Worm (Caenorhabditis elegans) whole organism, early embryonic: ENCODE results near the gene fbxc-39.
"Not testable (repeated sequence)": the region's sequence is repeated elsewhere in the genome, so short reads cannot be mapped to it uniquely, and the experiment has no call there.

Experiments used
- B0310.2 ChIP-seq: sonication (generic microtip); optimal IDR thresholded peaks from 2 replicates; lab custom pipeline; 2016; ENCODE audit warnings: mild to moderate bottlenecking, missing genetic modification characterization, missing compliant biosample characterization
- F13C5.2 ChIP-seq: sonication (generic microtip); optimal IDR thresholded peaks from 2 replicates; lab custom pipeline; 2017; ENCODE audit warnings: mild to moderate bottlenecking, missing genetic modification characterization, inconsistent platforms, missing compliant biosample characterization
- aly-1 ChIP-seq: sonication (generic microtip); optimal IDR thresholded peaks from 2 replicates; lab custom pipeline; 2016; ENCODE audit warnings: missing genetic modification characterization, missing compliant biosample characterization
- ama-1 ChIP-seq: fragments of 150-350 bp; optimal IDR thresholded peaks from 2 replicates; lab custom pipeline; 2014
- ceh-13 ChIP-seq: fragments of 200-800 bp; sonication (Bioruptor generic); optimal IDR thresholded peaks from 2 replicates; lab custom pipeline; 2018; ENCODE audit warnings: mild to moderate bottlenecking, missing genetic modification characterization, missing compliant biosample characterization
- ceh-36 ChIP-seq: sonication (generic microtip); optimal IDR thresholded peaks from 2 replicates; lab custom pipeline; 2016; ENCODE audit warnings: missing genetic modification characterization, inconsistent platforms, missing compliant biosample characterization
- ets-7 ChIP-seq: sonication (generic microtip); optimal IDR thresholded peaks from 2 replicates; lab custom pipeline; 2016; ENCODE audit warnings: missing genotype, missing genetic modification characterization, missing compliant biosample characterization
- flt-1 ChIP-seq: fragments of 200-800 bp; sonication (Bioruptor generic); IDR thresholded peaks from 2 replicates; pipeline ENCODE4 v1.3.6; 2022; ENCODE audit warnings: missing genetic modification characterization, missing compliant biosample characterization
- hmbx-1 ChIP-seq: sonication (generic microtip); optimal IDR thresholded peaks from 2 replicates; lab custom pipeline; 2016; ENCODE audit warnings: mild to moderate bottlenecking, missing genetic modification characterization, missing compliant biosample characterization
- hmg-4 ChIP-seq: fragments of 200-800 bp; sonication (Bioruptor generic); optimal IDR thresholded peaks from 2 replicates; lab custom pipeline; 2018; ENCODE audit warnings: mild to moderate bottlenecking, missing genetic modification characterization, missing compliant biosample characterization
- hnd-1 ChIP-seq: sonication (generic microtip); optimal IDR thresholded peaks from 2 replicates; lab custom pipeline; 2016; ENCODE audit warnings: missing genetic modification characterization, missing compliant biosample characterization
- pes-1 ChIP-seq: fragments of 200-800 bp; sonication (Bioruptor generic); IDR thresholded peaks from 2 replicates; pipeline ENCODE4 v1.3.6; 2022; ENCODE audit warnings: missing genetic modification reagents, missing genetic modification characterization, missing compliant biosample characterization
- scrt-1 ChIP-seq: fragments of 200-800 bp; sonication (Bioruptor generic); IDR thresholded peaks from 2 replicates; pipeline ENCODE4 v1.3.6; 2022; ENCODE audit warnings: missing genetic modification characterization, missing compliant biosample characterization
- sea-1 ChIP-seq: fragments of 200-800 bp; sonication (Bioruptor generic); conservative IDR thresholded peaks from 2 replicates; pipeline ENCODE4 v1.3.6; 2022; ENCODE audit warnings: missing genetic modification characterization, missing compliant biosample characterization
- tbx-11 ChIP-seq: fragments of 200-800 bp; sonication (Bioruptor generic); IDR thresholded peaks from 2 replicates; pipeline ENCODE4 v1.3.6; 2022; ENCODE audit warnings: missing genetic modification characterization, missing compliant biosample characterization
- tbx-37 ChIP-seq: fragments of 200-800 bp; sonication (Bioruptor generic); conservative IDR thresholded peaks from 2 replicates; pipeline ENCODE4 v1.3.6; 2022; ENCODE audit warnings: missing genetic modification reagents, missing genetic modification characterization, missing compliant biosample characterization
- tra-4 ChIP-seq: sonication (generic microtip); optimal IDR thresholded peaks from 2 replicates; lab custom pipeline; 2017; ENCODE audit warnings: missing genetic modification characterization, missing compliant biosample characterization

fbxc-39 gene

ce11 chrII:961961-962360 lies 26.6 kb upstream of the fbxc-39 start, which contains the start of gene C32B5.13:
TSS of gene C32B5.13 (minus strand) at chrII:962061.
- TF ChIP-seq hmbx-1 (tag; lab: Kevin White, UChicago) (no peak), hnd-1 (tag; lab: Kevin White, UChicago) (no peak), hmg-4 (GFP tag; lab: Kevin White, UChicago) (no peak), sea-1 (GFP tag; lab: Robert Waterston, UW) (no peak), ceh-36 (tag; lab: Kevin White, UChicago) (no peak), ama-1 (lab: Kevin White, UChicago) (no peak), ets-7 (tag; lab: Kevin White, UChicago) (no peak), ceh-13 (GFP tag; lab: Kevin White, UChicago) (no peak), F13C5.2 (no peak), pes-1 (no peak), tbx-37 (GFP tag; lab: Robert Waterston, UW) (no peak), tra-4 (tag; lab: Kevin White, UChicago) (no peak)

- TF ChIP-seq tra-4 (tag; lab: Kevin White, UChicago); hnd-1 (tag; lab: Kevin White, UChicago); sea-1 (GFP tag; lab: Robert Waterston, UW): not testable (repeated sequence)
Measured at ce11 chrII:966962-967361, 21.6 kb upstream of the fbxc-39 start, which contains the start of gene fbxc-18. TSS of gene fbxc-18 (minus strand) at chrII:967062.

ce11 chrII:968106-968505 lies 20.4 kb upstream of the fbxc-39 start, which contains the start of gene C32B5.6:
TSS of gene C32B5.6 (plus strand) at chrII:968406.
- not testable (repeated sequence) for TF ChIP-seq hmbx-1, hnd-1, ets-7 (tag; lab: Kevin White, UChicago)

- TF ChIP-seq scrt-1 (GFP tag; lab: Robert Waterston, UW), result no peak
- TF ChIP-seq tbx-11 (GFP tag; lab: Robert Waterston, UW), result no peak
- TF ChIP-seq ceh-36 (tag; lab: Kevin White, UChicago), result no peak
- TF ChIP-seq hmg-4 (GFP tag; lab: Kevin White, UChicago), result no peak
Measured at ce11 chrII:972850-973249, 15.7 kb upstream of the fbxc-39 start, which contains the start of gene C32B5.15. TSS of gene C32B5.15 (minus strand) at chrII:972950.

ce11 chrII:973999-974398 lies 14.5 kb upstream of the fbxc-39 start, which contains the start of gene fbxc-14:
TSS of gene fbxc-14 (plus strand) at chrII:974299.
- TF ChIP-seq ceh-13 (GFP tag; lab: Kevin White, UChicago) (no peak), ama-1 (lab: Kevin White, UChicago) (no peak), tbx-37 (GFP tag; lab: Robert Waterston, UW) (no peak), flt-1 (GFP tag; lab: Robert Waterston, UW) (no peak), hmg-4 (GFP tag; lab: Kevin White, UChicago) (no peak), hnd-1 (tag; lab: Kevin White, UChicago) (no peak), F13C5.2 (no peak), sea-1 (GFP tag; lab: Robert Waterston, UW) (no peak), tbx-11 (GFP tag; lab: Robert Waterston, UW) (no peak), ets-7 (tag; lab: Kevin White, UChicago) (no peak)

ce11 chrII:979135-979534 lies 9.4 kb upstream of the fbxc-39 start, which contains the start of the genes fbxc-17 and fbxc-15:
TSS of gene fbxc-17 (minus strand) at chrII:979235.
TSS of gene fbxc-15 (plus strand) at chrII:979423.
- no peak for TF ChIP-seq aly-1
- TF ChIP-seq ets-7 (tag; lab: Kevin White, UChicago), result no peak
- no peak for TF ChIP-seq hmg-4 (GFP tag; lab: Kevin White, UChicago)
- no peak for TF ChIP-seq sea-1 (GFP tag; lab: Robert Waterston, UW)
- no peak for TF ChIP-seq F13C5.2
- TF ChIP-seq flt-1 (GFP tag; lab: Robert Waterston, UW), result no peak
- no peak for TF ChIP-seq hmbx-1 (tag; lab: Kevin White, UChicago)
- no peak for TF ChIP-seq tbx-11 (GFP tag; lab: Robert Waterston, UW)
- TF ChIP-seq tbx-37 (GFP tag; lab: Robert Waterston, UW), result no peak
- TF ChIP-seq hnd-1 (tag; lab: Kevin White, UChicago), result no peak

ce11 chrII:982842-983241 lies 5.7 kb upstream of the fbxc-39 start, which contains the start of gene srh-274:
TSS of gene srh-274 (plus strand) at chrII:983142.
- TF ChIP-seq tbx-37 (GFP tag; lab: Robert Waterston, UW), result no peak
- TF ChIP-seq B0310.2 (tag; lab: Kevin White, UChicago), result no peak
- TF ChIP-seq ceh-36 (tag; lab: Kevin White, UChicago), result no peak
- TF ChIP-seq sea-1 (GFP tag; lab: Robert Waterston, UW), result no peak
- TF ChIP-seq tra-4 (tag; lab: Kevin White, UChicago), result no peak
- no peak for TF ChIP-seq hnd-1 (tag; lab: Kevin White, UChicago)
- no peak for TF ChIP-seq aly-1
- TF ChIP-seq ets-7 (tag; lab: Kevin White, UChicago), result no peak
- TF ChIP-seq hmg-4 (GFP tag; lab: Kevin White, UChicago), result no peak
- no peak for TF ChIP-seq pes-1
- no peak for TF ChIP-seq F13C5.2
- no peak for TF ChIP-seq tbx-11 (GFP tag; lab: Robert Waterston, UW)
- TF ChIP-seq flt-1 (GFP tag; lab: Robert Waterston, UW), result no peak
- no peak for TF ChIP-seq hmbx-1 (tag; lab: Kevin White, UChicago)
- TF ChIP-seq ceh-13 (GFP tag; lab: Kevin White, UChicago), result no peak

ce11 chrII:985703-986102 lies 2.8 kb upstream of the fbxc-39 start, which contains the start of gene fbxc-40:
TSS of gene fbxc-40 (plus strand) at chrII:986003.
- not testable (repeated sequence) for TF ChIP-seq tra-4 (tag; lab: Kevin White, UChicago); scrt-1 (GFP tag; lab: Robert Waterston, UW); aly-1
